Worm (Caenorhabditis elegans): ENCODE measurements around the gene F12E12.6.

F12E12.6 gene

ce11 chrII:3779463-3779862 is 42.7 kb upstream of the F12E12.6 start, which contains the start of gene T24E12.11:
Gene T24E12.11 (minus strand): TSS chrII:3779563.
- TF ChIP-seq nhr-11 (tag; optimal IDR thresholded peaks at IDR 0.05) (no peak), zip-5 (tag; optimal IDR thresholded peaks at IDR 0.05) (no peak), ets-4 (tag; optimal IDR thresholded peaks at IDR 0.05) (no peak), ztf-16 (tag; optimal IDR thresholded peaks at IDR 0.05) (no peak)

DNA sequence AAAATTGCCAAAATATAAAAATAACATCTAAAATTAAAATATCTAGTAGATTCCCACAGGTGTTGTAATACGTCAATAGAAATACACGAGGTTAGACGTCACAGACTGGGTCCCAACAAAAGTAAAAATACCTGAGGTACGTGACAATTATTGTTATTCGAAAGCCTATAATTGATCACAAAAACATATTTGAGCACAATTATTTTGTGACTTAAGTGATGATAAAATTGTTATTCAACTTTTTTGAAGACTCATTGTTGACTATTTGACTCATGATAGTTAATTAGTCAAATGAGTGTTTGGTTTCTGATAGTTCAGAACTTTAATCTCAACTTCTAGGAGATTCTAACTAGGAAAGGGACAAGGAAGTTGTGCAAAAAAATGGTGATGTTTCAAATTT is 41.1 kb upstream of the F12E12.6 start:
- TF ChIP-seq dmd-4 (tag; optimal IDR thresholded peaks at IDR 0.05; ENCODE audit: borderline replicate concordance): no peak
- TF ChIP-seq hlh-8 (tag; optimal IDR thresholded peaks at IDR 0.05): no peak
- no peak for TF ChIP-seq pha-2 (tag; optimal IDR thresholded peaks at IDR 0.05)
- no peak for TF ChIP-seq mec-3 (tag; optimal IDR thresholded peaks at IDR 0.05; ENCODE audit: borderline replicate concordance)
- TF ChIP-seq pha-4 (tag; optimal IDR thresholded peaks at IDR 0.05): no peak
- TF ChIP-seq ceh-6 (GFP tag; optimal IDR thresholded peaks at IDR 0.05): no peak
- TF ChIP-seq npax-4 (tag; optimal IDR thresholded peaks at IDR 0.05): no peak
- TF ChIP-seq zip-5 (tag; optimal IDR thresholded peaks at IDR 0.05): no peak

DNA sequence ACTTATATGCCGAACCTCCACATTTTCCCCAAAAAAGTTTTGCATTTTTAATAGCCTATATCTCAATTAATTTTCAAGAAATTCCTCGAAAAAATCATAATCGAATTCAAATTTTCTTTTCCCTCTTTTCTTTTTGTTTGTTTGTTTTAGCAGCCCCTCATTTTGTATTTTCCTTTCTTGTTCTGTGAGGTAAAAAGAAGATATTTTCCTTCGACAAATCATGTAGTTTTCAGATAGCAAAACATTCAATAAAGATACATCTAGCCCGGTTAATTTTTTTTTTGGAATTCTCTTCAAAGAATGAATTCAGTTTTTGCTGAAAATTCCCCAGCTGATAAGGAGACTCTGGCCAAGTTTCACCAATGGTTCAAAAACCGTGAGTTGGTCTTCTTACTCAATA is 39.0 kb upstream of the F12E12.6 start, which contains the start of gene T24E12.3:
Gene T24E12.3, plus strand, starts transcription at position 301 of the 400 bp plus-strand sequence.
- TF ChIP-seq eyg-1 (tag; optimal IDR thresholded peaks at IDR 0.05): no peak
- TF ChIP-seq ahr-1 (tag; optimal IDR thresholded peaks at IDR 0.05): no peak
- TF ChIP-seq ceh-45 (GFP tag; IDR thresholded peaks at IDR 0.05): no peak
- no peak for TF ChIP-seq odd-2 (tag; optimal IDR thresholded peaks at IDR 0.05)
- TF ChIP-seq F13H6.1 (tag; optimal IDR thresholded peaks at IDR 0.05): no peak
- TF ChIP-seq sox-4 (tag; optimal IDR thresholded peaks at IDR 0.05): no peak
- TF ChIP-seq Y22D7AL.16 (tag; optimal IDR thresholded peaks at IDR 0.05): no peak
- no peak for TF ChIP-seq sox-2 (GFP tag; IDR thresholded peaks at IDR 0.05)
- no peak for TF ChIP-seq pha-2 (tag; optimal IDR thresholded peaks at IDR 0.05)
- TF ChIP-seq madf-2 (tag; optimal IDR thresholded peaks at IDR 0.05): no peak
- no peak for TF ChIP-seq lim-6 (tag; optimal IDR thresholded peaks at IDR 0.05)
- no peak for TF ChIP-seq ceh-24 (tag; optimal IDR thresholded peaks at IDR 0.05)
- TF ChIP-seq pax-1 (tag; optimal IDR thresholded peaks at IDR 0.05): no peak
- TF ChIP-seq ets-4 (tag; optimal IDR thresholded peaks at IDR 0.05): no peak
- TF ChIP-seq gmeb-2 (tag; optimal IDR thresholded peaks at IDR 0.05): no peak
- no peak for TF ChIP-seq ceh-18 (tag; optimal IDR thresholded peaks at IDR 0.05)
- TF ChIP-seq tbx-7 (tag; optimal IDR thresholded peaks at IDR 0.05): no peak
- TF ChIP-seq ceh-6 (GFP tag; optimal IDR thresholded peaks at IDR 0.05): no peak
- TF ChIP-seq lin-11 (tag; optimal IDR thresholded peaks at IDR 0.05): no peak
- no peak for TF ChIP-seq hlh-8 (tag; optimal IDR thresholded peaks at IDR 0.05)

ce11 chrII:3773130-3773529 is 36.4 kb upstream of the F12E12.6 start, which contains the start of gene T24E12.10:
Gene T24E12.10 (minus strand): TSS chrII:3773230.
- TF ChIP-seq unc-42 (tag; optimal IDR thresholded peaks at IDR 0.05) (no peak), nhr-232 (tag; optimal IDR thresholded peaks at IDR 0.05) (no peak), unc-86 (tag; optimal IDR thresholded peaks at IDR 0.05) (no peak), nfya-1 (tag; optimal IDR thresholded peaks at IDR 0.05) (no peak)

ce11 chrII:3771640-3772039 is 34.9 kb upstream of the F12E12.6 start:
- no peak for TF ChIP-seq T23F11.4 (GFP tag; optimal IDR thresholded peaks at IDR 0.05)
- TF ChIP-seq ztf-16 (tag; optimal IDR thresholded peaks at IDR 0.05): no peak
- no peak for TF ChIP-seq fax-1 (tag; optimal IDR thresholded peaks at IDR 0.05)
- no peak for TF ChIP-seq C08G9.2 (tag; optimal IDR thresholded peaks at IDR 0.05)
- no peak for TF ChIP-seq nhr-11 (tag; optimal IDR thresholded peaks at IDR 0.05)
- no peak for TF ChIP-seq dmd-4 (tag; optimal IDR thresholded peaks at IDR 0.05; ENCODE audit: borderline replicate concordance)
- no peak for TF ChIP-seq elt-4 (tag; optimal IDR thresholded peaks at IDR 0.05)
- TF ChIP-seq pat-9 (tag; optimal IDR thresholded peaks at IDR 0.05): no peak
- TF ChIP-seq lin-11 (tag; optimal IDR thresholded peaks at IDR 0.05): no peak
- TF ChIP-seq pax-1 (tag; optimal IDR thresholded peaks at IDR 0.05): no peak
- TF ChIP-seq unc-42 (tag; optimal IDR thresholded peaks at IDR 0.05): no peak
- no peak for TF ChIP-seq ceh-45 (GFP tag; IDR thresholded peaks at IDR 0.05)
- no peak for TF ChIP-seq ceh-31 (tag; optimal IDR thresholded peaks at IDR 0.05)
- TF ChIP-seq unc-55 (GFP tag; optimal IDR thresholded peaks at IDR 0.05): no peak
